Worm (Caenorhabditis elegans): ENCODE data around the gene ctr-9.

- TF ChIP-seq mdl-1 (tag; optimal IDR thresholded peaks at IDR 0.05) (no peak), ztf-11 (tag; optimal IDR thresholded peaks at IDR 0.05) (no peak), hmg-11 (tag; optimal IDR thresholded peaks at IDR 0.05) (peak; percentile 40), egl-27 (tag; optimal IDR thresholded peaks at IDR 0.05) (no peak), elt-3 (tag; optimal IDR thresholded peaks at IDR 0.05) (no peak), aly-2 (tag; optimal IDR thresholded peaks at IDR 0.05) (no peak), nhr-28 (tag; optimal IDR thresholded peaks at IDR 0.05) (no peak), ceh-28 (tag; optimal IDR thresholded peaks at IDR 0.05) (peak; percentile 6)
Observed at ce11 chrIII:9507799-9508198, 16.6 kb downstream of the ctr-9 start, which contains the start of gene vha-14.

Data from whole organism, L3 larva.